Comparison of ENCODE assay signal across 8 worm cellular contexts in genomic region chrX:15083795-15084194, ce11.
TF ChIP-seq lines count a peak whose summit lies in the region.

Gene H40L08.1, minus strand, starts transcription at chrX:15084086.

TF ChIP-seq in whole organism, L1 larva, 84 proteins besides CTCF, POLR2A, EP300 and RAD21 (continues in another document):
- TF ChIP-seq mdl-1 (tag; optimal IDR thresholded peaks at IDR 0.05; lab: Kevin White, UChicago) (no peak), lin-13 (GFP tag; optimal IDR thresholded peaks at IDR 0.05; lab: Kevin White, UChicago) (no peak), F16B12.6 (tag; optimal IDR thresholded peaks at IDR 0.05; lab: Kevin White, UChicago) (no peak), dpl-1 (GFP tag; optimal IDR thresholded peaks at IDR 0.05; lab: Kevin White, UChicago) (peak in 1 of 3 experiments; percentile 18), egl-13 (tag; optimal IDR thresholded peaks at IDR 0.05; lab: Kevin White, UChicago) (no peak), xbp-1 (tag; optimal IDR thresholded peaks at IDR 0.05; lab: Kevin White, UChicago) (peak; percentile 78), mab-9 (GFP tag; IDR thresholded peaks at IDR 0.05; lab: Robert Waterston, UW) (no peak), jun-1 (tag; optimal IDR thresholded peaks at IDR 0.05; lab: Kevin White, UChicago) (no peak), fkh-4 (tag; optimal IDR thresholded peaks at IDR 0.05; lab: Kevin White, UChicago; ENCODE audit: borderline replicate concordance) (no peak), tlp-1 (tag; optimal IDR thresholded peaks at IDR 0.05; lab: Kevin White, UChicago) (no peak), pqm-1 (tag; optimal IDR thresholded peaks at IDR 0.05; lab: Kevin White, UChicago) (no peak), nhr-12 (tag; optimal IDR thresholded peaks at IDR 0.05; lab: Kevin White, UChicago) (no peak)

TF ChIP-seq in whole organism, L2 larva, 48 proteins besides CTCF, POLR2A, EP300 and RAD21:
- TF ChIP-seq nhr-129 (tag; optimal IDR thresholded peaks at IDR 0.05; lab: Kevin White, UChicago) (peak; percentile 9), fos-1 (tag; optimal IDR thresholded peaks at IDR 0.05; lab: Kevin White, UChicago) (peak; percentile 2), unc-55 (GFP tag; optimal IDR thresholded peaks at IDR 0.05; lab: Kevin White, UChicago) (peak; percentile 34), nhr-10 (tag; optimal IDR thresholded peaks at IDR 0.05; lab: Kevin White, UChicago) (no peak), nhr-11 (tag; optimal IDR thresholded peaks at IDR 0.05; lab: Kevin White, UChicago) (no peak), lin-13 (GFP tag; optimal IDR thresholded peaks at IDR 0.05; lab: Kevin White, UChicago) (peak; percentile 7), gmeb-1 (tag; optimal IDR thresholded peaks at IDR 0.05; lab: Kevin White, UChicago) (no peak), C34F6.9 (tag; optimal IDR thresholded peaks at IDR 0.05; lab: Kevin White, UChicago) (peak; percentile 31), crh-2 (tag; optimal IDR thresholded peaks at IDR 0.05; lab: Kevin White, UChicago) (no peak), sma-9 (GFP tag; optimal IDR thresholded peaks at IDR 0.05; lab: Kevin White, UChicago) (peak; percentile 1), sma-9 (tag; optimal IDR thresholded peaks at IDR 0.05; lab: Kevin White, UChicago) (no peak)

TF ChIP-seq in whole organism, L3 larva, 47 proteins besides CTCF, POLR2A, EP300 and RAD21:
- no peak for TF ChIP-seq nhr-11 (tag; optimal IDR thresholded peaks at IDR 0.05; lab: Kevin White, UChicago)
- TF ChIP-seq lsy-12 (tag; optimal IDR thresholded peaks at IDR 0.05; lab: Kevin White, UChicago), result no peak
- no peak for TF ChIP-seq egl-5 (tag; optimal IDR thresholded peaks at IDR 0.05; lab: Kevin White, UChicago)
- TF ChIP-seq unc-62 (GFP tag; optimal IDR thresholded peaks at IDR 0.05; lab: Kevin White, UChicago), result no peak
- TF ChIP-seq elt-2 (tag; optimal IDR thresholded peaks at IDR 0.05; lab: Kevin White, UChicago), result peak; percentile 15
- peak; percentile 32 for TF ChIP-seq nfya-1 (tag; optimal IDR thresholded peaks at IDR 0.05; lab: Kevin White, UChicago; ENCODE audit: insufficient read depth)
- no peak for TF ChIP-seq ceh-9 (tag; optimal IDR thresholded peaks at IDR 0.05; lab: Kevin White, UChicago)
- no peak for TF ChIP-seq R02D3.7 (tag; optimal IDR thresholded peaks at IDR 0.05; lab: Kevin White, UChicago)
- no peak for TF ChIP-seq zag-1 (tag; optimal IDR thresholded peaks at IDR 0.05; lab: Kevin White, UChicago)
- TF ChIP-seq snpc-4 (tag; optimal IDR thresholded peaks at IDR 0.05; lab: Kevin White, UChicago), result peak; percentile 42
- TF ChIP-seq hmg-11 (tag; optimal IDR thresholded peaks at IDR 0.05; lab: Kevin White, UChicago), result peak; percentile 63
- TF ChIP-seq ztf-11 (tag; optimal IDR thresholded peaks at IDR 0.05; lab: Kevin White, UChicago), result no peak

TF ChIP-seq in whole organism, L4 larva, 104 proteins besides CTCF, POLR2A, EP300 and RAD21 (continues in another document):
- TF ChIP-seq pqm-1 (tag; optimal IDR thresholded peaks at IDR 0.05; lab: Kevin White, UChicago), result no peak
- no peak for TF ChIP-seq dmd-9 (GFP tag; IDR thresholded peaks at IDR 0.05; lab: Robert Waterston, UW)
- TF ChIP-seq ama-1 (optimal IDR thresholded peaks at IDR 0.05; lab: Kevin White, UChicago), result no peak
- no peak for TF ChIP-seq attf-4 (tag; optimal IDR thresholded peaks at IDR 0.05; lab: Kevin White, UChicago)
- no peak for TF ChIP-seq F44E2.7 (GFP tag; IDR thresholded peaks at IDR 0.05; lab: Robert Waterston, UW)
- no peak for TF ChIP-seq tra-1 (GFP tag; IDR thresholded peaks at IDR 0.05; lab: Robert Waterston, UW)
- peak; percentile 94 for TF ChIP-seq T20F7.1 (GFP tag; optimal IDR thresholded peaks at IDR 0.05; lab: Kevin White, UChicago)
- no peak for TF ChIP-seq dmd-6 (GFP tag; IDR thresholded peaks at IDR 0.05; lab: Robert Waterston, UW)
- no peak for TF ChIP-seq nhr-10 (tag; optimal IDR thresholded peaks at IDR 0.05; lab: Kevin White, UChicago)
- TF ChIP-seq nhr-102 (tag; optimal IDR thresholded peaks at IDR 0.05; lab: Kevin White, UChicago), result no peak
- no peak for TF ChIP-seq ctbp-1 (GFP tag; IDR thresholded peaks at IDR 0.05; lab: Robert Waterston, UW)
- no peak for TF ChIP-seq cey-2 (tag; optimal IDR thresholded peaks at IDR 0.05; lab: Kevin White, UChicago; ENCODE audit: borderline replicate concordance, insufficient read depth)
- no peak for TF ChIP-seq ceh-28 (tag; optimal IDR thresholded peaks at IDR 0.05; lab: Kevin White, UChicago)

TF ChIP-seq in whole organism, early embryonic, 17 proteins besides CTCF, POLR2A, EP300 and RAD21:
- TF ChIP-seq scrt-1 (GFP tag; IDR thresholded peaks at IDR 0.05; lab: Robert Waterston, UW) (no peak), tbx-37 (GFP tag; conservative IDR thresholded peaks at IDR 0.05; lab: Robert Waterston, UW) (0 out of 2 replicates have a peak, but pooled peaks have one; percentile 13), F13C5.2 (tag; optimal IDR thresholded peaks at IDR 0.05; lab: Kevin White, UChicago) (no peak), hmg-4 (GFP tag; optimal IDR thresholded peaks at IDR 0.05; lab: Kevin White, UChicago) (no peak), aly-1 (tag; optimal IDR thresholded peaks at IDR 0.05; lab: Kevin White, UChicago) (no peak)
TF ChIP-seq in whole organism, early embryonic: peak in this region for 1.

TF ChIP-seq in whole organism, late embryonic, 69 proteins besides CTCF, POLR2A, EP300 and RAD21:
- TF ChIP-seq unc-42 (tag; optimal IDR thresholded peaks at IDR 0.05; lab: Kevin White, UChicago) (peak; percentile 15), ceh-34 (tag; optimal IDR thresholded peaks at IDR 0.05; lab: Kevin White, UChicago) (no peak), tbx-7 (tag; optimal IDR thresholded peaks at IDR 0.05; lab: Kevin White, UChicago) (no peak), elt-2 (tag; optimal IDR thresholded peaks at IDR 0.05; lab: Kevin White, UChicago) (peak; percentile 38), ceh-48 (tag; optimal IDR thresholded peaks at IDR 0.05; lab: Kevin White, UChicago) (peak; percentile 34)

TF ChIP-seq in whole organism, mixed stage, embryonic, 35 proteins besides CTCF, POLR2A, EP300 and RAD21:
- TF ChIP-seq mls-2 (tag; optimal IDR thresholded peaks at IDR 0.05; lab: Kevin White, UChicago) (no peak), nhr-12 (tag; optimal IDR thresholded peaks at IDR 0.05; lab: Kevin White, UChicago) (no peak), mab-5 (tag; optimal IDR thresholded peaks at IDR 0.05; lab: Kevin White, UChicago) (no peak), M03D4.4 (tag; optimal IDR thresholded peaks at IDR 0.05; lab: Kevin White, UChicago) (no peak), ceh-43 (GFP tag; optimal IDR thresholded peaks at IDR 0.05; lab: Kevin White, UChicago) (no peak), ceh-39 (tag; optimal IDR thresholded peaks at IDR 0.05; lab: Kevin White, UChicago) (peak; percentile 9), pha-4 (tag; optimal IDR thresholded peaks at IDR 0.05; lab: Kevin White, UChicago) (peak; percentile 10), ces-1 (GFP tag; optimal IDR thresholded peaks at IDR 0.05; lab: Kevin White, UChicago) (peak; percentile 56), elt-1 (tag; optimal IDR thresholded peaks at IDR 0.05; lab: Kevin White, UChicago; ENCODE audit: borderline replicate concordance, insufficient read depth) (peak; percentile 15), hlh-1 (tag; optimal IDR thresholded peaks at IDR 0.05; lab: Kevin White, UChicago) (no peak), mep-1 (tag; optimal IDR thresholded peaks at IDR 0.05; lab: Kevin White, UChicago) (peak; percentile 9), nhr-237 (tag; optimal IDR thresholded peaks at IDR 0.05; lab: Kevin White, UChicago) (no peak)
TF ChIP-seq in whole organism, mixed stage, embryonic: peak in this region for 5.

TF ChIP-seq in whole organism, young adult, 124 proteins besides CTCF, POLR2A, EP300 and RAD21:
- peak; percentile 90 for TF ChIP-seq attf-3 (GFP tag; conservative IDR thresholded peaks at IDR 0.05; lab: Robert Waterston, UW)
- no peak for TF ChIP-seq Y67H2A.10 (GFP tag; conservative IDR thresholded peaks at IDR 0.05; lab: Robert Waterston, UW)
